Worm (Caenorhabditis elegans): ENCODE results near the gene nlp-43.

nlp-43 gene

DNA sequence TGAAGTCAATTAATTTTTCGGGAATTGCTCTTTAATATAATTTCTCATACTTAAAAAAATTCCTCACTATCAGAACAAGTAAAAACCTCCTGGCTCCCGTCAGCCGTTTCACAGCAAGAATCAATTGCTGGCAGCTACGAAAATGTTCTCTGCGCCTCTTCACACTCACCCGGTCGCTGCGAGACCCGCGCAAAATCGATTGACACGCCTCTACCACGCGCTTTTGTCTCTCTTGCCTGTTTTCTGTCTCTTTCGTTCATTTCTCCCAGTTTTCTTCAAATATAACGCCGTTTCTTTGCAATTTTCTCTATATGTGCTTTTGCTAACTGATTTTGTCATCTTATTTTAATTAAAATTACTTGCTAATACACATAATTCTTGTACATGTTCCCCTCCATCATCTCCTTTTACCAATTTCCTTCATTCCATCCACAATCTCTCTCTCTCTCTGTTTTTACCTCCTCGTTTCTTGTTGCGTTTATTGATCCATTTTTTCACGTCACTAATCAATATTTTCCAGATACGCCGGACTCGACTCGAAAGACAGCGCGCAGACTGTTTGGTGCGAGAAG is 17.7 kb upstream of the nlp-43 start, which contains the start of gene pcf-11 (continued):
- TF ChIP-seq zag-1 (tag; optimal IDR thresholded peaks at IDR 0.05), result no peak
- peak; percentile 47 for TF ChIP-seq nhr-47 (tag; optimal IDR thresholded peaks at IDR 0.05)
- no peak for TF ChIP-seq grh-1 (GFP tag; IDR thresholded peaks at IDR 0.05)

DNA sequence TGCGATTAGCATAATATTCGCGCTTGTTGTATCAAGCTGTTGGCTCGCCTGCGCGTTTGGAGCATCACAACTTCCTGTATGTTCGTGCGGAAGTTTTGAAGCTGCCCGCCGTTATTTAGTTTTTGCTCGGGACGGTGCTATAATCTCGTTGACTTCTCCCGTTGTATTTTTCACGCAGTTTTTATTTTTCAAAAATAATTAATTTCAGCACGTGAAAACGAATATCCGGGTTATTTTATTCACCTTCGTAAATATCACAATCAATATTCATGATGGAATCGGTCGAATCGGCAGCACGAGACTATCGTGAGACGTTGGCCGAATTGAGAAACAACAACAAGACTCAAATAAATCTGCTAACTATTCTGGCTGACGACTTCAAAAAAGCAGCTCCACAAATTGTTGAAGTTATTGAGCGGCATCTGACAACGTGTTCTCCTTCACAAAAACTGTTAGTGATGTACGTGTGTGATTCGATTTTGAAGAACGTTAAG is 17.0 kb upstream of the nlp-43 start:
- TF ChIP-seq ceh-82 (tag; optimal IDR thresholded peaks at IDR 0.05) (no peak), pax-3 (tag; optimal IDR thresholded peaks at IDR 0.05) (peak; percentile 32), nhr-11 (tag; optimal IDR thresholded peaks at IDR 0.05) (no peak), nhr-12 (tag; optimal IDR thresholded peaks at IDR 0.05) (no peak), nhr-71 (tag; optimal IDR thresholded peaks at IDR 0.05) (peak; percentile 72), nhr-76 (tag; optimal IDR thresholded peaks at IDR 0.05) (no peak), elt-2 (tag; optimal IDR thresholded peaks at IDR 0.05) (peak; percentile 34), nhr-20 (tag; optimal IDR thresholded peaks at IDR 0.05) (peak; percentile 43), aha-1 (tag; optimal IDR thresholded peaks at IDR 0.05) (no peak), dpl-1 (GFP tag; optimal IDR thresholded peaks at IDR 0.05) (peak in 2 of 3 experiments; percentile 3 to 9), ceh-8 (GFP tag; optimal IDR thresholded peaks at IDR 0.05) (no peak), nhr-237 (tag; optimal IDR thresholded peaks at IDR 0.05) (no peak), unc-30 (tag; optimal IDR thresholded peaks at IDR 0.05) (no peak), rnt-1 (tag; optimal IDR thresholded peaks at IDR 0.05) (peak; percentile 34), nhr-85 (tag) (peak; percentile 66), C04F5.9 (tag; optimal IDR thresholded peaks at IDR 0.05) (no peak), hlh-17 (GFP tag; optimal IDR thresholded peaks at IDR 0.05; ENCODE audit: borderline replicate concordance) (no peak), nhr-28 (tag; optimal IDR thresholded peaks at IDR 0.05) (no peak), ztf-11 (tag; optimal IDR thresholded peaks at IDR 0.05) (no peak), sox-4 (tag; optimal IDR thresholded peaks at IDR 0.05) (peak; percentile 22), efl-3 (GFP tag; optimal IDR thresholded peaks at IDR 0.05) (no peak), C16A3.4 (tag; optimal IDR thresholded peaks at IDR 0.05) (no peak), sptf-1 (tag; optimal IDR thresholded peaks at IDR 0.05) (no peak), unc-62 (GFP tag; optimal IDR thresholded peaks at IDR 0.05) (no peak), lir-3 (tag; optimal IDR thresholded peaks at IDR 0.05; ENCODE audit: poor library complexity) (no peak), lin-39 (tag; optimal IDR thresholded peaks at IDR 0.05) (no peak), ama-1 (optimal IDR thresholded peaks at IDR 0.05) (peak; percentile 92), ceh-88 (GFP tag; IDR thresholded peaks at IDR 0.05) (no peak), dsc-1 (tag; optimal IDR thresholded peaks at IDR 0.05) (peak; percentile 0), hpl-2 (GFP tag; optimal IDR thresholded peaks at IDR 0.05) (no peak), lin-14 (GFP tag; optimal IDR thresholded peaks at IDR 0.05) (no peak), grh-1 (GFP tag; IDR thresholded peaks at IDR 0.05) (peak; percentile 36; the same call in 1 of the 2 replicates), tlp-1 (tag; optimal IDR thresholded peaks at IDR 0.05) (no peak), Y116A8C.19 (tag; optimal IDR thresholded peaks at IDR 0.05; ENCODE audit: borderline replicate concordance) (no peak), F16B12.6 (tag; optimal IDR thresholded peaks at IDR 0.05) (no peak), aly-2 (tag; optimal IDR thresholded peaks at IDR 0.05) (no peak), fkh-8 (tag; optimal IDR thresholded peaks at IDR 0.05) (no peak), unc-98 (GFP tag; IDR thresholded peaks at IDR 0.05) (no peak), nhr-77 (tag; optimal IDR thresholded peaks at IDR 0.05) (no peak), zip-4 (GFP tag; optimal IDR thresholded peaks at IDR 0.05) (peak; percentile 31), isw-1 (GFP tag; IDR thresholded peaks at IDR 0.05) (no peak), ztf-4 (tag; optimal IDR thresholded peaks at IDR 0.05) (peak; percentile 86), fkh-4 (tag; optimal IDR thresholded peaks at IDR 0.05; ENCODE audit: borderline replicate concordance) (no peak), egl-13 (tag; optimal IDR thresholded peaks at IDR 0.05) (no peak), lsy-2 (tag; optimal IDR thresholded peaks at IDR 0.05) (peak; percentile 42 to 45), mab-9 (GFP tag; IDR thresholded peaks at IDR 0.05) (no peak), jun-1 (tag; optimal IDR thresholded peaks at IDR 0.05) (no peak), lin-35 (GFP tag; optimal IDR thresholded peaks at IDR 0.05) (peak in 1 of 2 experiments; percentile 42)
